Fruit fly (Drosophila melanogaster): ENCODE results near the gene CG42688.

CG42688 gene

DNA sequence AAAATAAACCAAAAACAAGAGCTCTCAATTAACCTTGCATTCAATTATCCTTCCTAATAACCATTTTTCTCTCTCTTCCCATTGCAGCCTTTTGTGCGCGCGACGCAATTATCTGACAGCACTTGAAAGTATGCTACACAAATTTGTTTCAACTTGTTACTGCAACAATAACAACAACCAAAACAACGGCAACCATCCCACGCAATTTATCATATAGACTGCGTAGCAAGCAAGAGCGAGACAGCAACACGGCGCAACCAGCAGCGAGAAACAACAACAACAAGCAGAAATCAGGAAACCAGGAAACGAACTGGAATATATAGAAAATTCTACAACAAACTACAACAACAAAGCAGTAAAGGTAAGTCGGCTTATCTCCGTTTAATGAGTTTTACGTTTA lies 16.6 kb downstream of the CG42688 start (continued):
- TF ChIP-seq Hr3 (GFP tag; optimal IDR thresholded peaks at IDR 0.05) (no peak), trh (GFP tag; optimal IDR thresholded peaks at IDR 0.05) (no peak), H15 (GFP tag; IDR thresholded peaks at IDR 0.05) (no peak), CG10321 (GFP tag; IDR thresholded peaks at IDR 0.05) (peak; percentile 85), CG8089 (GFP tag; optimal IDR thresholded peaks at IDR 0.05) (no peak), Eip74EF (GFP tag; optimal IDR thresholded peaks at IDR 0.05) (peak in 1 of 2 experiments; percentile 26), CG42726 (GFP tag; IDR thresholded peaks at IDR 0.05; ENCODE audit: partially characterized antibody) (0 out of 2 replicates have a peak, but pooled peaks have one; percentile 5), ara (GFP tag; IDR thresholded peaks at IDR 0.05) (no peak), hkb (optimal IDR thresholded peaks at IDR 0.05) (no peak), hkb (GFP tag; IDR thresholded peaks at IDR 0.05) (no peak), otp (GFP tag; IDR thresholded peaks at IDR 0.05) (no peak), Dp (GFP tag; optimal IDR thresholded peaks at IDR 0.05) (no peak), amos (GFP tag; IDR thresholded peaks at IDR 0.05; ENCODE audit: partially characterized antibody) (no peak; the same call in 1 of the 2 replicates), CG7271 (tag; optimal IDR thresholded peaks at IDR 0.05) (no peak), Taf1 (GFP tag; IDR thresholded peaks at IDR 0.05) (no peak), dysf (GFP tag; IDR thresholded peaks at IDR 0.05) (no peak), nau (GFP tag; optimal IDR thresholded peaks at IDR 0.05) (no peak), sens-2 (GFP tag; IDR thresholded peaks at IDR 0.05) (no peak), chif (GFP tag; optimal IDR thresholded peaks at IDR 0.05) (no peak), sd (tag; optimal IDR thresholded peaks at IDR 0.05) (peak; percentile 21), CG12104 (GFP tag; optimal IDR thresholded peaks at IDR 0.05) (no peak), p53 (GFP tag; optimal IDR thresholded peaks at IDR 0.05) (no peak), z (GFP tag; IDR thresholded peaks at IDR 0.05) (no peak), caup (GFP tag; optimal IDR thresholded peaks at IDR 0.05; ENCODE audit: severe bottlenecking) (no peak), CG13624 (GFP tag; optimal IDR thresholded peaks at IDR 0.05) (peak; percentile 83), Side (GFP tag; optimal IDR thresholded peaks at IDR 0.05) (no peak), CG17385 (GFP tag; optimal IDR thresholded peaks at IDR 0.05) (no peak), CG3163 (GFP tag; optimal IDR thresholded peaks at IDR 0.05) (no peak), MTF-1 (GFP tag; optimal IDR thresholded peaks at IDR 0.05; ENCODE audit: borderline replicate concordance) (no peak), pzg (GFP tag; optimal IDR thresholded peaks at IDR 0.05) (no peak), usp (GFP tag; optimal IDR thresholded peaks at IDR 0.05) (no peak), CG1832 (GFP tag; optimal IDR thresholded peaks at IDR 0.05) (no peak), Dip3 (GFP tag; optimal IDR thresholded peaks at IDR 0.05) (no peak), CG10147 (GFP tag; optimal IDR thresholded peaks at IDR 0.05) (no peak), NfI (GFP tag; optimal IDR thresholded peaks at IDR 0.05) (no peak), Scr (GFP tag; IDR thresholded peaks at IDR 0.05; ENCODE audit: partially characterized antibody) (0 out of 2 replicates have a peak, but pooled peaks have one; percentile 19), tgo (GFP tag; IDR thresholded peaks at IDR 0.05) (no peak), CG8478 (optimal IDR thresholded peaks at IDR 0.05) (no peak), CG12219 (GFP tag; optimal IDR thresholded peaks at IDR 0.05) (peak; percentile 14), CG11560 (tag; IDR thresholded peaks at IDR 0.05) (no peak), bigmax (GFP tag; optimal IDR thresholded peaks at IDR 0.05) (no peak), Xrp1 (GFP tag; IDR thresholded peaks at IDR 0.05) (no peak), CG13775 (GFP tag; optimal IDR thresholded peaks at IDR 0.05) (no peak), Hr78 (GFP tag; optimal IDR thresholded peaks at IDR 0.05) (no peak), CG1792 (GFP tag; optimal IDR thresholded peaks at IDR 0.05) (no peak), unc-4 (GFP tag; IDR thresholded peaks at IDR 0.05; ENCODE audit: partially characterized antibody) (no peak), CG6791 (GFP tag; IDR thresholded peaks at IDR 0.05; ENCODE audit: partially characterized antibody) (no peak), shn (GFP tag; optimal IDR thresholded peaks at IDR 0.05) (no peak), HmgZ (tag; optimal IDR thresholded peaks at IDR 0.05) (peak; percentile 59), CG18262 (tag; optimal IDR thresholded peaks at IDR 0.05) (no peak), Dref (GFP tag; IDR thresholded peaks at IDR 0.05) (no peak), Antp (GFP tag; optimal IDR thresholded peaks at IDR 0.05) (no peak)

Measured in whole organism, embryonic.